Fruit fly (Drosophila melanogaster) whole organism, embryonic: ENCODE data around the gene Rbp1-like.

Source experiments
- B-H1 ChIP-seq: fragments of 200-800 bp; sonication (Bioruptor generic); IDR thresholded peaks from 3 replicates; pipeline ENCODE4 v1.3.6; 2022; ENCODE audit warnings: missing biosample characterization, missing genetic modification characterization
- CG11695 ChIP-seq: fragments of 200-800 bp; sonication (Bioruptor generic); IDR thresholded peaks from 3 replicates; pipeline ENCODE4 v1.3.6; 2022; ENCODE audit warnings: missing biosample characterization, missing genetic modification characterization
- CG12769 ChIP-seq: fragments of 200-800 bp; sonication (Bioruptor generic); optimal IDR thresholded peaks from 2 replicates; lab custom pipeline; 2019; ENCODE audit warnings: missing biosample characterization, mild to moderate bottlenecking, missing genetic modification characterization, moderate library complexity
- CG12942 ChIP-seq: fragments of 200-800 bp; sonication (Bioruptor generic); optimal IDR thresholded peaks from 3 replicates; lab custom pipeline; 2016; ENCODE audit warnings: missing biosample characterization, missing genetic modification characterization
- CG14441 ChIP-seq: fragments of 200-800 bp; sonication (Bioruptor generic); IDR thresholded peaks from 2 replicates; pipeline ENCODE4 v1.3.6; 2022; ENCODE audit warnings: missing biosample characterization, missing genetic modification characterization
- CG18476 ChIP-seq: fragments of 200-800 bp; sonication (Bioruptor generic); optimal IDR thresholded peaks from 2 replicates; lab custom pipeline; 2016; ENCODE audit warnings: missing biosample characterization, mild to moderate bottlenecking, missing genetic modification characterization
- CG6765 ChIP-seq: fragments of 200-800 bp; sonication (Bioruptor generic); optimal IDR thresholded peaks from 3 replicates; lab custom pipeline; 2017; ENCODE audit warnings: missing biosample characterization, mild to moderate bottlenecking, missing genetic modification characterization
- CG7987 ChIP-seq: fragments of 200-800 bp; sonication (Bioruptor generic); optimal IDR thresholded peaks from 2 replicates; lab custom pipeline; 2018; ENCODE audit warnings: missing biosample characterization, mild to moderate bottlenecking, missing genetic modification characterization, moderate library complexity
- CG8290 ChIP-seq, 3 experiments: fragments of 200-800 bp; sonication (Bioruptor generic); optimal IDR thresholded peaks; 2 replicates each; lab custom pipeline; 2016 to 2019; ENCODE audit warnings: missing biosample characterization in 3 of 3, missing genetic modification characterization in 3 of 3, mild to moderate bottlenecking in 2 of 3, moderate library complexity in 1 of 3
- CG8478 ChIP-seq: fragments of >200 bp; optimal IDR thresholded peaks from 2 replicates; lab custom pipeline; 2018
- CG9437 ChIP-seq: fragments of 200-800 bp; sonication (Bioruptor generic); optimal IDR thresholded peaks from 2 replicates; lab custom pipeline; 2018; ENCODE audit warnings: missing biosample characterization, mild to moderate bottlenecking, missing genetic modification characterization
- CG9609 ChIP-seq: fragments of 200-800 bp; sonication (Bioruptor generic); optimal IDR thresholded peaks from 3 replicates; lab custom pipeline; 2016; ENCODE audit warnings: missing biosample characterization, missing genetic modification characterization
- Dek ChIP-seq: fragments of 200-800 bp; sonication (Bioruptor generic); optimal IDR thresholded peaks from 3 replicates; lab custom pipeline; 2019; ENCODE audit warnings: missing biosample characterization, mild to moderate bottlenecking, missing genetic modification characterization, moderate library complexity
- Doc3 ChIP-seq: fragments of 200-800 bp; sonication (Bioruptor generic); IDR thresholded peaks from 3 replicates; pipeline ENCODE4 v1.3.6; 2022; ENCODE audit warnings: missing biosample characterization, missing genetic modification characterization; ENCODE audit not compliant: partially characterized antibody
- E2f1 ChIP-seq: fragments of 200-800 bp; sonication (Bioruptor generic); IDR thresholded peaks from 2 replicates; pipeline ENCODE4 v1.3.6; 2022; ENCODE audit warnings: missing biosample characterization, missing genetic modification characterization
- Fer3 ChIP-seq: fragments of 200-800 bp; sonication (Bioruptor generic); optimal IDR thresholded peaks from 2 replicates; lab custom pipeline; 2018; ENCODE audit warnings: missing biosample characterization, mild to moderate bottlenecking, missing genetic modification characterization, moderate library complexity
- HHEX ChIP-seq: fragments of 200-800 bp; sonication (Bioruptor generic); optimal IDR thresholded peaks from 3 replicates; lab custom pipeline; 2017; ENCODE audit warnings: missing biosample characterization, mild to moderate bottlenecking, missing genetic modification characterization, missing genetic modification reagents
- Jarid2 ChIP-seq: fragments of 200-800 bp; sonication (Bioruptor generic); optimal IDR thresholded peaks from 3 replicates; lab custom pipeline; 2017; ENCODE audit warnings: mild to moderate bottlenecking, missing biosample characterization, missing genetic modification reagents, missing genetic modification characterization
- Mrtf ChIP-seq: fragments of 200-800 bp; sonication (Bioruptor generic); IDR thresholded peaks from 3 replicates; pipeline ENCODE4 v1.3.6; 2022; ENCODE audit warnings: missing biosample characterization, missing genetic modification characterization
- NfI ChIP-seq: fragments of 200-800 bp; sonication (Bioruptor generic); optimal IDR thresholded peaks from 3 replicates; lab custom pipeline; 2018; ENCODE audit warnings: missing biosample characterization, mild to moderate bottlenecking, missing genetic modification characterization, moderate library complexity
- PHDP ChIP-seq: fragments of 200-800 bp; sonication (Bioruptor generic); optimal IDR thresholded peaks from 3 replicates; lab custom pipeline; 2018; ENCODE audit warnings: missing biosample characterization, mild to moderate bottlenecking, missing genetic modification characterization, moderate library complexity
- Spps ChIP-seq: fragments of 200-800 bp; sonication (Bioruptor generic); optimal IDR thresholded peaks from 2 replicates; lab custom pipeline; 2018; ENCODE audit warnings: missing biosample characterization, mild to moderate bottlenecking, missing genetic modification characterization
- Sry-β ChIP-seq: fragments of 200-800 bp; sonication (Bioruptor generic); optimal IDR thresholded peaks from 2 replicates; lab custom pipeline; 2018; ENCODE audit warnings: missing biosample characterization, mild to moderate bottlenecking, missing genetic modification characterization, moderate library complexity
- Tbp ChIP-seq: fragments of >200 bp; optimal IDR thresholded peaks from 2 replicates; lab custom pipeline; 2018; ENCODE audit warnings: missing biosample characterization, missing genetic modification characterization
- abd-A ChIP-seq: fragments of 200-800 bp; sonication (Bioruptor generic); optimal IDR thresholded peaks from 3 replicates; lab custom pipeline; 2019; ENCODE audit warnings: missing biosample characterization, mild to moderate bottlenecking, missing genetic modification characterization, moderate library complexity
- bsh ChIP-seq, 2 experiments: fragments of 200-800 bp; sonication (Bioruptor generic); optimal IDR thresholded peaks; 2 replicates each; lab custom pipeline; 2017 to 2018; ENCODE audit warnings: mild to moderate bottlenecking in 2 of 2, missing biosample characterization in 2 of 2, missing genetic modification characterization in 2 of 2, moderate library complexity in 1 of 2
- cato ChIP-seq: fragments of 200-800 bp; sonication (Bioruptor generic); optimal IDR thresholded peaks from 2 replicates; lab custom pipeline; 2016; ENCODE audit warnings: missing biosample characterization, missing genetic modification characterization, borderline replicate concordance
- chinmo ChIP-seq: fragments of 200-800 bp; sonication (Bioruptor generic); IDR thresholded peaks from 4 replicates; pipeline ENCODE4 v1.3.6; 2022; ENCODE audit warnings: missing biosample characterization, missing genetic modification characterization; ENCODE audit not compliant: partially characterized antibody
- cwo ChIP-seq: fragments of 200-800 bp; sonication (Bioruptor generic); optimal IDR thresholded peaks from 3 replicates; lab custom pipeline; 2017; ENCODE audit warnings: missing biosample characterization, missing genetic modification characterization, mild to moderate bottlenecking, moderate library complexity, missing genetic modification reagents
- dati ChIP-seq: fragments of 200-800 bp; sonication (Bioruptor generic); IDR thresholded peaks from 2 replicates; pipeline ENCODE4 v1.3.6; 2022; ENCODE audit warnings: missing biosample characterization, missing genetic modification characterization
- en ChIP-seq: fragments of 200-800 bp; sonication (Bioruptor generic); optimal IDR thresholded peaks from 2 replicates; lab custom pipeline; 2016; ENCODE audit warnings: missing biosample characterization, missing genetic modification characterization
- fd102C ChIP-seq: fragments of 200-800 bp; sonication (Bioruptor generic); optimal IDR thresholded peaks from 2 replicates; lab custom pipeline; 2018; ENCODE audit warnings: missing biosample characterization, mild to moderate bottlenecking, missing genetic modification characterization, moderate library complexity
- fd96Cb ChIP-seq: fragments of 200-800 bp; sonication (Bioruptor generic); optimal IDR thresholded peaks from 2 replicates; lab custom pipeline; 2018; ENCODE audit warnings: missing biosample characterization, mild to moderate bottlenecking, missing genetic modification characterization, moderate library complexity
- grn ChIP-seq: fragments of 200-800 bp; sonication (Bioruptor generic); optimal IDR thresholded peaks from 3 replicates; lab custom pipeline; 2017; ENCODE audit warnings: missing biosample characterization, missing genetic modification characterization
- ind ChIP-seq: fragments of 200-800 bp; sonication (Bioruptor generic); optimal IDR thresholded peaks from 3 replicates; lab custom pipeline; 2016; ENCODE audit warnings: missing biosample characterization, missing genetic modification characterization
- inv ChIP-seq: fragments of 200-800 bp; sonication (Bioruptor generic); IDR thresholded peaks from 2 replicates; pipeline ENCODE4 v1.3.6; 2022; ENCODE audit warnings: missing biosample characterization, missing genetic modification characterization; ENCODE audit not compliant: partially characterized antibody
- kah ChIP-seq: fragments of 200-800 bp; sonication (Bioruptor generic); optimal IDR thresholded peaks from 2 replicates; lab custom pipeline; 2018; ENCODE audit warnings: missing biosample characterization, mild to moderate bottlenecking, missing genetic modification characterization
- lmd ChIP-seq: fragments of 200-800 bp; sonication (Bioruptor generic); IDR thresholded peaks from 2 replicates; pipeline ENCODE4 v1.3.6; 2022; ENCODE audit warnings: missing biosample characterization, missing genetic modification characterization
- lov ChIP-seq, 2 experiments: fragments of 200-800 bp in 1 of 2; fragments of >200 bp in 1 of 2; sonication (Bioruptor generic) in 1 of 2; IDR thresholded peaks in 1 of 2; optimal IDR thresholded peaks in 1 of 2; 2 replicates in 1 of 2; 3 replicates in 1 of 2; pipeline versions ENCODE4 v1.3.6 to Lab custom; 2017 to 2022; ENCODE audit warnings: missing biosample characterization in 1 of 2, missing genetic modification characterization in 1 of 2
- nom ChIP-seq: fragments of 200-800 bp; sonication (Bioruptor generic); optimal IDR thresholded peaks from 2 replicates; lab custom pipeline; 2017; ENCODE audit warnings: missing biosample characterization, missing genetic modification characterization, mild to moderate bottlenecking, moderate library complexity, missing genetic modification reagents
- repo ChIP-seq: fragments of 200-800 bp; sonication (Bioruptor generic); optimal IDR thresholded peaks from 2 replicates; lab custom pipeline; 2016; ENCODE audit warnings: missing biosample characterization, missing genetic modification characterization
- sc ChIP-seq, 3 experiments: fragments of >200 bp in 2 of 3; fragments of 200-800 bp in 1 of 3; sonication (Bioruptor generic) in 1 of 3; optimal IDR thresholded peaks; 2 replicates in 2 of 3; 3 replicates in 1 of 3; lab custom pipeline; 2017; ENCODE audit warnings: mild to moderate bottlenecking in 1 of 3, missing biosample characterization in 1 of 3, missing genetic modification characterization in 1 of 3, missing genetic modification reagents in 1 of 3
- trem ChIP-seq: fragments of 200-800 bp; optimal IDR thresholded peaks from 3 replicates; lab custom pipeline; 2019; ENCODE audit warnings: missing biosample characterization, mild to moderate bottlenecking, missing genetic modification characterization, moderate library complexity
- unpg ChIP-seq: fragments of 200-800 bp; sonication (Bioruptor generic); optimal IDR thresholded peaks from 3 replicates; lab custom pipeline; 2018; ENCODE audit warnings: missing biosample characterization, mild to moderate bottlenecking, missing genetic modification characterization, moderate library complexity

Gene Rbp1-like

DNA sequence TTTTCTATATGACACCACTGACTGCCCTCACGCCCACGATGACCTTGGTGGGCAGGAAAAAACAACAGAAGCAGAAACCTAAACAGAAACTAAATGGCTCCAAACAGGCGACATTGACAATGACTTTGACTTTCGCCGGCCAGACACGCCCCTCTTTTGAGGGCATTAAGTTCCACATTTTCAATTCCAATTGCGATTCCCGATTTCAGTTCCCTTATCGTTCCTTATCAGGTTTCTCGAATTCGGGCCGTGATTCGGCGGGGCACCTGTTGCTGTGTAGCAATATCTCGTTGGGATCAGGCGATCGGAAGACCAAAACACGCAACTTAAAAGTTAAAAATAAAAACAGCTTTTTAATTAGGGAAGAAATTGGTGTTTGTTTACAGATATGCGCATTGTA lies 23.0 kb upstream of the Rbp1-like start:
- TF ChIP-seq abd-A (tag; lab: Kevin White, UChicago) (no peak), CG12769 (tag; lab: Kevin White, UChicago) (peak; percentile 33), CG7987 (no peak), grn (GFP tag; lab: Kevin White, UChicago) (peak; percentile 18), inv (no peak), Doc3 (GFP tag; lab: Robert Waterston, UW) (no peak), dati (GFP tag; lab: Robert Waterston, UW) (no peak), PHDP (tag; lab: Kevin White, UChicago) (no peak), CG18476 (GFP tag; lab: Kevin White, UChicago) (no peak), fd96Cb (tag; lab: Kevin White, UChicago) (no peak), kah (GFP tag; lab: Kevin White, UChicago) (peak; percentile 20), Mrtf (no peak), Tbp (GFP tag; lab: Kevin White, UChicago) (no peak), CG9609 (no peak), CG14441 (GFP tag; lab: Robert Waterston, UW) (no peak), CG9437 (GFP tag; lab: Kevin White, UChicago) (no peak), NfI (no peak), cato (GFP tag; lab: Kevin White, UChicago) (no peak), fd102C (GFP tag; lab: Kevin White, UChicago) (no peak), Spps (tag; lab: Kevin White, UChicago) (no peak), CG6765 (GFP tag; lab: Kevin White, UChicago) (no peak), lmd (no peak), cwo (GFP tag; lab: Kevin White, UChicago) (peak; percentile 52), CG11695 (GFP tag; lab: Robert Waterston, UW) (no peak), en (GFP tag; lab: Kevin White, UChicago) (no peak), Sry-β (GFP tag; lab: Kevin White, UChicago) (no peak)

DNA sequence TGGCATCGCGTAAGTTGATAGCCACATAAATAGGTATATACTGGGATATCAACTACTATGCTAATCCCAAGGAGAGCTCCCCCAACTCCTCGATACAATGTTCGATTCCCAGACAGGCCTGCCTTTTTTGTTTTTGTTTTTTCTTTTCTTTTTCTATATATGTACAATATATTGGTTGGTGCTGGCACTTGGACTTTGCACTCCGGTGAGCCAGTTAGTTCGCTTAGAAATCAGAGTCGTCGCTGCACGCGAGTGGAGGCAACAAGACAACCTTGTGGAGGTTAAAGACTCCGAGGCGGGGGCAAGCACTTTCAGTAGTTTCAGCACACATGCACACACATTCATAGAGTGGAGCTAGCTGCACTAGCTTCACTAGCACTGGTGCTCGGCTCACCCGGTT lies 21.6 kb upstream of the Rbp1-like start:
- TF ChIP-seq bsh (GFP tag; optimal IDR thresholded peaks at IDR 0.05; lab: Kevin White, UChicago), result peak in 1 of 2 experiments; percentile 78
- TF ChIP-seq Jarid2 (GFP tag; lab: Kevin White, UChicago), result no peak
- TF ChIP-seq lov (optimal IDR thresholded peaks at IDR 0.05; lab: Kevin White, UChicago), result no peak
- TF ChIP-seq lov (GFP tag; IDR thresholded peaks at IDR 0.05; lab: Robert Waterston, UW), result 0 out of 3 replicates have a peak, but pooled peaks have one; percentile 42
- peak; percentile 85 for TF ChIP-seq nom (GFP tag; lab: Kevin White, UChicago)
- no peak for TF ChIP-seq Dek (tag; lab: Kevin White, UChicago)
- 0 out of 4 replicates have a peak, but pooled peaks have one; percentile 22 for TF ChIP-seq chinmo (GFP tag; lab: Robert Waterston, UW)
- TF ChIP-seq, all 482 proteins: peak for 4

- TF ChIP-seq B-H1 (GFP tag; lab: Robert Waterston, UW), result no peak
- TF ChIP-seq CG12942 (GFP tag; lab: Kevin White, UChicago), result peak; percentile 23
- TF ChIP-seq CG14441 (GFP tag; lab: Robert Waterston, UW), result peak; percentile 6; the same call in 1 of the 2 replicates
- TF ChIP-seq CG8290 (GFP tag; optimal IDR thresholded peaks at IDR 0.05; lab: Kevin White, UChicago), result no peak
- peak in 1 of 2 experiments; percentile 19 for TF ChIP-seq CG8290 (tag; optimal IDR thresholded peaks at IDR 0.05; lab: Kevin White, UChicago)
- TF ChIP-seq fd96Cb (tag; lab: Kevin White, UChicago), result no peak
- TF ChIP-seq unpg (GFP tag; lab: Kevin White, UChicago), result peak; percentile 1
- no peak for TF ChIP-seq sc (optimal IDR thresholded peaks at IDR 0.05; lab: Kevin White, UChicago)
- TF ChIP-seq sc (GFP tag; optimal IDR thresholded peaks at IDR 0.05; lab: Kevin White, UChicago), result no peak
- no peak for TF ChIP-seq trem (tag; lab: Kevin White, UChicago)
- TF ChIP-seq E2f1, result 0 out of 2 replicates have a peak, but pooled peaks have one; percentile 13
- no peak for TF ChIP-seq CG8478 (lab: Kevin White, UChicago)
- TF ChIP-seq HHEX, result no peak
- no peak for TF ChIP-seq repo (GFP tag; lab: Kevin White, UChicago)
- peak; percentile 54 for TF ChIP-seq ind (GFP tag; lab: Kevin White, UChicago)
- TF ChIP-seq Fer3 (tag; lab: Kevin White, UChicago), result no peak
These were observed 19.5 kb upstream of the Rbp1-like start, which contains the start of gene GstT4 for dm6 chrX:13403962-13404830. TSS of gene GstT4 (plus strand) at chrX:13404749.
